Worm (Caenorhabditis elegans) whole organism, young adult: ENCODE measurements around the gene C49G7.10.

Experiments used
- F37B4.10 ChIP-seq: fragments of 200-800 bp; sonication (Bioruptor generic); IDR thresholded peaks from 2 replicates; pipeline ENCODE4 v1.3.6; 2022; ENCODE audit warnings: missing genetic modification characterization, missing compliant biosample characterization
- F55B11.4 ChIP-seq: sonication (generic microtip); optimal IDR thresholded peaks from 2 replicates; lab custom pipeline; 2016; ENCODE audit warnings: missing compliant biosample characterization, missing genetic modification characterization, borderline replicate concordance; ENCODE audit not compliant: insufficient read depth
- K12H6.12 ChIP-seq: fragments of 200-800 bp; sonication (Bioruptor generic); optimal IDR thresholded peaks from 2 replicates; lab custom pipeline; 2018; ENCODE audit warnings: mild to moderate bottlenecking, missing genetic modification characterization, missing compliant biosample characterization
- Y53F4B.3 ChIP-seq: fragments of 200-800 bp; sonication (Bioruptor generic); IDR thresholded peaks from 2 replicates; pipeline ENCODE4 v1.3.6; 2022; ENCODE audit warnings: missing genetic modification reagents, missing genetic modification characterization, missing compliant biosample characterization
- Y53G8AR.9 ChIP-seq: fragments of 200-800 bp; sonication (Bioruptor generic); conservative IDR thresholded peaks from 2 replicates; pipeline ENCODE4 v1.3.6; 2022; ENCODE audit warnings: missing genetic modification reagents, missing genetic modification characterization, missing compliant biosample characterization
- Y79H2A.3 ChIP-seq: fragments of 200-800 bp; sonication (Bioruptor generic); conservative IDR thresholded peaks from 2 replicates; pipeline ENCODE4 v1.3.6; 2022; ENCODE audit warnings: missing genetic modification reagents, missing genetic modification characterization, missing compliant biosample characterization
- ama-1 ChIP-seq, 3 experiments: fragments of 150-350 bp in 1 of 3; sonication (generic microtip) in 2 of 3; optimal IDR thresholded peaks; 2 replicates each; lab custom pipeline; 2014 to 2018; ENCODE audit warnings: missing biosample characterization in 2 of 3, missing genetic modification characterization in 2 of 3, missing genetic modification reagents in 2 of 3
- aptf-2 ChIP-seq: fragments of 200-800 bp; sonication (Bioruptor generic); conservative IDR thresholded peaks from 2 replicates; pipeline ENCODE4 v1.3.6; 2022; ENCODE audit warnings: missing genetic modification reagents, missing genetic modification characterization, missing compliant biosample characterization
- atf-7 ChIP-seq: sonication (generic microtip); optimal IDR thresholded peaks from 2 replicates; lab custom pipeline; 2017; ENCODE audit warnings: mild to moderate bottlenecking, missing genetic modification characterization, missing compliant biosample characterization
- attf-3 ChIP-seq: fragments of 200-800 bp; sonication (Bioruptor generic); conservative IDR thresholded peaks from 2 replicates; pipeline ENCODE4 v1.3.6; 2022; ENCODE audit warnings: missing genetic modification reagents, missing genetic modification characterization, missing compliant biosample characterization
- attf-6 ChIP-seq: fragments of 200-800 bp; sonication (Bioruptor generic); IDR thresholded peaks from 2 replicates; pipeline ENCODE4 v1.3.6; 2022; ENCODE audit warnings: missing genetic modification reagents, missing genetic modification characterization, missing compliant biosample characterization
- cebp-1 ChIP-seq, 2 experiments: fragments of 200-800 bp in 1 of 2; sonication (Bioruptor generic) in 1 of 2; sonication (generic microtip) in 1 of 2; IDR thresholded peaks in 1 of 2; optimal IDR thresholded peaks in 1 of 2; 2 replicates each; pipeline versions ENCODE4 v1.3.6 to Lab custom; 2017 to 2022; ENCODE audit warnings: missing compliant biosample characterization in 2 of 2, missing genetic modification characterization in 2 of 2, mild to moderate bottlenecking in 1 of 2, missing genetic modification reagents in 1 of 2, moderate library complexity in 1 of 2
- ceh-58 ChIP-seq: fragments of 200-800 bp; sonication (Bioruptor generic); IDR thresholded peaks from 2 replicates; pipeline ENCODE4 v1.3.6; 2022; ENCODE audit warnings: missing genetic modification characterization, missing compliant biosample characterization
- ceh-79 ChIP-seq: sonication (generic microtip); optimal IDR thresholded peaks from 2 replicates; lab custom pipeline; 2017; ENCODE audit warnings: mild to moderate bottlenecking, missing genetic modification characterization, missing compliant biosample characterization
- die-1 ChIP-seq: sonication (generic microtip); optimal IDR thresholded peaks from 2 replicates; lab custom pipeline; 2016; ENCODE audit warnings: missing genotype, mild to moderate bottlenecking, missing genetic modification characterization, missing compliant biosample characterization
- gei-17 ChIP-seq: fragments of 200-800 bp; sonication (Bioruptor generic); optimal IDR thresholded peaks from 2 replicates; lab custom pipeline; 2018; ENCODE audit warnings: mild to moderate bottlenecking, missing genetic modification characterization, missing compliant biosample characterization
- hlh-26 ChIP-seq: fragments of 200-800 bp; sonication (Bioruptor generic); conservative IDR thresholded peaks from 2 replicates; pipeline ENCODE4 v1.3.6; 2022; ENCODE audit warnings: missing genetic modification reagents, missing genetic modification characterization, missing compliant biosample characterization
- hsf-1 ChIP-seq: fragments of 200-800 bp; sonication (Bioruptor generic); IDR thresholded peaks from 2 replicates; pipeline ENCODE4 v1.3.6; 2022; ENCODE audit warnings: missing genetic modification reagents, missing genetic modification characterization, missing compliant biosample characterization
- lag-1 ChIP-seq: fragments of 200-800 bp; sonication (Bioruptor generic); IDR thresholded peaks from 2 replicates; pipeline ENCODE4 v1.3.6; 2022; ENCODE audit warnings: missing genetic modification reagents, missing genetic modification characterization, missing compliant biosample characterization
- lin-26 ChIP-seq: fragments of 200-800 bp; sonication (Bioruptor generic); IDR thresholded peaks from 2 replicates; pipeline ENCODE4 v1.3.6; 2022; ENCODE audit warnings: missing genetic modification reagents, missing genetic modification characterization, missing compliant biosample characterization
- lir-1 ChIP-seq: fragments of 200-800 bp; sonication (Bioruptor generic); conservative IDR thresholded peaks from 2 replicates; pipeline ENCODE4 v1.3.6; 2022; ENCODE audit warnings: missing genetic modification reagents, missing genetic modification characterization, missing compliant biosample characterization
- nfya-1 ChIP-seq: sonication (generic microtip); optimal IDR thresholded peaks from 2 replicates; lab custom pipeline; 2017; ENCODE audit warnings: antibody characterized with exemption, missing compliant biosample characterization, missing genetic modification characterization, borderline replicate concordance; ENCODE audit not compliant: insufficient read depth
- nfyb-1 ChIP-seq: fragments of 200-800 bp; sonication (Bioruptor generic); IDR thresholded peaks from 2 replicates; pipeline ENCODE4 v1.3.6; 2022; ENCODE audit warnings: missing genetic modification reagents, missing genetic modification characterization, missing compliant biosample characterization
- rcor-1 ChIP-seq: fragments of 200-800 bp; sonication (Bioruptor generic); IDR thresholded peaks from 2 replicates; pipeline ENCODE4 v1.3.6; 2022; ENCODE audit warnings: missing genetic modification reagents, missing genetic modification characterization, missing compliant biosample characterization
- somi-1 ChIP-seq: fragments of 200-800 bp; sonication (Bioruptor generic); optimal IDR thresholded peaks from 2 replicates; lab custom pipeline; 2018; ENCODE audit warnings: mild to moderate bottlenecking, missing genetic modification characterization, missing compliant biosample characterization
- sptf-2 ChIP-seq: fragments of 200-800 bp; sonication (Bioruptor generic); optimal IDR thresholded peaks from 2 replicates; lab custom pipeline; 2018; ENCODE audit warnings: mild to moderate bottlenecking, missing genetic modification characterization, missing compliant biosample characterization
- tbp1 ChIP-seq: fragments of 200-800 bp; sonication (Bioruptor generic); optimal IDR thresholded peaks from 2 replicates; lab custom pipeline; 2018; ENCODE audit warnings: mild to moderate bottlenecking, missing genetic modification characterization, missing compliant biosample characterization
- tlf-1 ChIP-seq: fragments of 200-800 bp; sonication (Bioruptor generic); optimal IDR thresholded peaks from 2 replicates; lab custom pipeline; 2018; ENCODE audit warnings: mild to moderate bottlenecking, missing genetic modification characterization, missing compliant biosample characterization
- xnd-1 ChIP-seq: sonication (generic microtip); optimal IDR thresholded peaks from 2 replicates; lab custom pipeline; 2016; ENCODE audit warnings: missing genotype, missing genetic modification reagents, missing genetic modification characterization, missing compliant biosample characterization
- zfh-2 ChIP-seq: fragments of 200-800 bp; sonication (Bioruptor generic); conservative IDR thresholded peaks from 2 replicates; pipeline ENCODE4 v1.3.6; 2022; ENCODE audit warnings: missing genetic modification reagents, missing genetic modification characterization, missing compliant biosample characterization
- zim-3 ChIP-seq: sonication (generic microtip); optimal IDR thresholded peaks from 2 replicates; lab custom pipeline; 2017; ENCODE audit warnings: mild to moderate bottlenecking, missing genetic modification characterization, moderate library complexity, missing compliant biosample characterization

The C49G7.10 gene

ce11 chrV:4046122-4046521 is 4.3 kb upstream of the C49G7.10 start, which contains the start of gene phat-7:
TSS of gene phat-7 (plus strand) at chrV:4046422.
- TF ChIP-seq zim-3 (tag; lab: Kevin White, UChicago) (no peak), nfya-1 (tag; lab: Kevin White, UChicago) (no peak)
- TF ChIP-seq, all 124 proteins: peak for 0

ce11 chrV:4043632-4044031 is 1.8 kb upstream of the C49G7.10 start, which contains the start of gene phat-3:
TSS of gene phat-3 (plus strand) at chrV:4043932.
- TF ChIP-seq atf-7 (tag; lab: Kevin White, UChicago) = no peak
- TF ChIP-seq ama-1 (optimal IDR thresholded peaks at IDR 0.05; lab: Kevin White, UChicago) = no peak
- no peak for TF ChIP-seq ama-1 (GFP tag; optimal IDR thresholded peaks at IDR 0.05; lab: Kevin White, UChicago)
- TF ChIP-seq F37B4.10 = 0 out of 2 replicates have a peak, but pooled peaks have one; percentile 52
- TF ChIP-seq, all 124 proteins: peak for 1

ce11 chrV:4038557-4038956 is 3.3 kb downstream of the C49G7.10 start:
- TF ChIP-seq lag-1 (GFP tag; lab: Robert Waterston, UW) (no peak), Y53G8AR.9 (no peak), hlh-26 (GFP tag; lab: Robert Waterston, UW) (no peak), Y53F4B.3 (GFP tag; lab: Robert Waterston, UW) (no peak), nfyb-1 (GFP tag; lab: Robert Waterston, UW) (no peak), cebp-1 (GFP tag; IDR thresholded peaks at IDR 0.05; lab: Robert Waterston, UW) (no peak), cebp-1 (tag; optimal IDR thresholded peaks at IDR 0.05; lab: Kevin White, UChicago) (peak; percentile 91)

- TF ChIP-seq attf-3 (GFP tag; lab: Robert Waterston, UW) = no peak
- TF ChIP-seq hsf-1 = no peak
- TF ChIP-seq somi-1 (GFP tag; lab: Kevin White, UChicago) = no peak
- no peak for TF ChIP-seq zfh-2 (GFP tag; lab: Robert Waterston, UW)
- no peak for TF ChIP-seq Y79H2A.3 (GFP tag; lab: Robert Waterston, UW)
- TF ChIP-seq tlf-1 (GFP tag; lab: Kevin White, UChicago) = no peak
- no peak for TF ChIP-seq cebp-1 (GFP tag; IDR thresholded peaks at IDR 0.05; lab: Robert Waterston, UW)
- no peak for TF ChIP-seq cebp-1 (tag; optimal IDR thresholded peaks at IDR 0.05; lab: Kevin White, UChicago)
- TF ChIP-seq ceh-79 (tag; lab: Kevin White, UChicago) = no peak
- TF ChIP-seq ceh-58 = no peak
- no peak for TF ChIP-seq hlh-26 (GFP tag; lab: Robert Waterston, UW)
- no peak for TF ChIP-seq rcor-1
- TF ChIP-seq F55B11.4 (tag; lab: Kevin White, UChicago) = no peak
- no peak for TF ChIP-seq xnd-1 (tag; lab: Kevin White, UChicago)
- no peak for TF ChIP-seq sptf-2 (GFP tag; lab: Kevin White, UChicago)
Measured at ce11 chrV:4038110-4038509, 3.7 kb downstream of the C49G7.10 start, which contains the start of gene C49G7.12. TSS of gene C49G7.12 (plus strand) at chrV:4038410.

ce11 chrV:4035811-4036210 is 6.0 kb downstream of the C49G7.10 start, which contains the start of gene C49G7.13:
TSS of gene C49G7.13 (plus strand) at chrV:4036111.
- no peak for TF ChIP-seq ceh-58
- TF ChIP-seq K12H6.12 (tag; lab: Kevin White, UChicago) = no peak
- no peak for TF ChIP-seq die-1 (tag; lab: Kevin White, UChicago)
- no peak for TF ChIP-seq lin-26
- no peak for TF ChIP-seq gei-17
- TF ChIP-seq aptf-2 (GFP tag; lab: Robert Waterston, UW) = no peak
- no peak for TF ChIP-seq attf-6 (GFP tag; lab: Robert Waterston, UW)
- TF ChIP-seq lir-1 (GFP tag; lab: Robert Waterston, UW) = no peak
- TF ChIP-seq tbp1 = no peak
